Worm (Caenorhabditis elegans) whole organism, L3 larva: ENCODE data around the gene Y54G11A.3.
"Not testable (repeated sequence)": the region's sequence is repeated elsewhere in the genome, so short reads cannot be mapped to it uniquely, and the experiment has no call there.

ENCODE experiments used
- ZK546.5 ChIP-seq: sonication (generic microtip); optimal IDR thresholded peaks from 2 replicates; lab custom pipeline; 2017; ENCODE audit warnings: missing biosample characterization, missing genetic modification characterization
- ama-1 ChIP-seq: fragments of 150-350 bp; optimal IDR thresholded peaks from 2 replicates; lab custom pipeline; 2018
- ceh-28 ChIP-seq: fragments of 150-350 bp; optimal IDR thresholded peaks from 2 replicates; lab custom pipeline; 2014; ENCODE audit warnings: missing biosample characterization, missing genetic modification reagents, missing genetic modification characterization
- ceh-82 ChIP-seq: fragments of 150-350 bp; optimal IDR thresholded peaks from 2 replicates; lab custom pipeline; 2014; ENCODE audit warnings: missing biosample characterization, missing genetic modification characterization
- nhr-12 ChIP-seq: fragments of 150-350 bp; optimal IDR thresholded peaks from 2 replicates; lab custom pipeline; 2014; ENCODE audit warnings: missing biosample characterization, missing genetic modification characterization
- nhr-25 ChIP-seq: sonication (generic microtip); optimal IDR thresholded peaks from 2 replicates; lab custom pipeline; 2017; ENCODE audit warnings: missing biosample characterization, missing genetic modification characterization
- nhr-28 ChIP-seq: fragments of 150-350 bp; optimal IDR thresholded peaks from 2 replicates; lab custom pipeline; 2014; ENCODE audit warnings: missing biosample characterization, missing genetic modification characterization
- unc-39 ChIP-seq: sonication (generic microtip); optimal IDR thresholded peaks from 4 replicates; lab custom pipeline; 2017; ENCODE audit warnings: missing biosample characterization, missing genetic modification characterization
- unc-62 ChIP-seq: fragments of 150-350 bp; sonication (generic microtip); optimal IDR thresholded peaks from 4 replicates; lab custom pipeline; 2014; ENCODE audit warnings: missing biosample characterization, missing genetic modification reagents, missing genetic modification characterization
- ztf-11 ChIP-seq: fragments of 150-350 bp; optimal IDR thresholded peaks from 2 replicates; lab custom pipeline; 2014; ENCODE audit warnings: missing biosample characterization, missing genetic modification characterization

- TF ChIP-seq nhr-25 (tag; lab: Kevin White, UChicago); unc-62 (GFP tag; lab: Kevin White, UChicago); ceh-28 (tag; lab: Kevin White, UChicago); ztf-11; ceh-82 (tag; lab: Kevin White, UChicago); ZK546.5 (tag; lab: Kevin White, UChicago); ama-1; nhr-28 (tag; lab: Kevin White, UChicago); unc-39; nhr-12 (tag; lab: Kevin White, UChicago): not testable (repeated sequence)
Measured at ce11 chrII:14306160-14306559, 29.7 kb downstream of the Y54G11A.3 start, which contains the start of gene ctl-1.
